Worm (Caenorhabditis elegans) whole organism, late embryonic: Measurements from ENCODE around the gene nhr-120.

Experiments
- ama-1 ChIP-seq: fragments of 150-350 bp; optimal IDR thresholded peaks from 2 replicates; lab custom pipeline; 2014
- mec-3 ChIP-seq: sonication (generic microtip); optimal IDR thresholded peaks from 2 replicates; lab custom pipeline; 2016; ENCODE audit warnings: borderline replicate concordance, missing genetic modification characterization, missing compliant biosample characterization
- pha-4 ChIP-seq: fragments of 150-350 bp; optimal IDR thresholded peaks from 2 replicates; lab custom pipeline; 2018; ENCODE audit warnings: missing biosample characterization, missing genetic modification reagents, missing genetic modification characterization

- TF ChIP-seq mec-3 (tag; lab: Kevin White, UChicago), result no peak
- no peak for TF ChIP-seq ama-1 (lab: Kevin White, UChicago)
- TF ChIP-seq pha-4 (tag; lab: Kevin White, UChicago), result no peak
These were observed 6.1 kb upstream of the nhr-120 start for ce11 chrX:6646387-6647061.
